Worm (Caenorhabditis elegans) whole organism, L2 larva: ENCODE data around the gene nhr-122.
A peak's percentile ranks its signal among the peaks of the same experiment; 100 is the strongest.

ENCODE experiments used
- C34F6.9 ChIP-seq: fragments of 150-350 bp; optimal IDR thresholded peaks from 2 replicates; lab custom pipeline; 2014; ENCODE audit warnings: missing biosample characterization, missing genetic modification characterization
- F13H6.1 ChIP-seq: sonication (generic microtip); optimal IDR thresholded peaks from 2 replicates; lab custom pipeline; 2016; ENCODE audit warnings: missing genetic modification characterization, missing compliant biosample characterization
- Y55F3AM.14 ChIP-seq: fragments of 200-800 bp; sonication (Bioruptor generic); optimal IDR thresholded peaks from 2 replicates; lab custom pipeline; 2018; ENCODE audit warnings: mild to moderate bottlenecking, missing genetic modification characterization, missing compliant biosample characterization
- ZK546.5 ChIP-seq: sonication (generic microtip); optimal IDR thresholded peaks from 2 replicates; lab custom pipeline; 2017; ENCODE audit warnings: missing biosample characterization, missing genetic modification characterization
- blmp-1 ChIP-seq: sonication (generic microtip); optimal IDR thresholded peaks from 2 replicates; lab custom pipeline; 2017; ENCODE audit warnings: missing genetic modification characterization, mild to moderate bottlenecking, missing compliant biosample characterization, antibody characterized with exemption, moderate library complexity; ENCODE audit not compliant: insufficient read depth
- ceh-16 ChIP-seq: fragments of 150-350 bp; optimal IDR thresholded peaks from 2 replicates; lab custom pipeline; 2014; ENCODE audit warnings: missing biosample characterization, missing genetic modification characterization
- ceh-82 ChIP-seq: fragments of 150-350 bp; optimal IDR thresholded peaks from 2 replicates; lab custom pipeline; 2014; ENCODE audit warnings: missing biosample characterization, missing genetic modification characterization
- dmd-4 ChIP-seq: sonication (generic microtip); optimal IDR thresholded peaks from 2 replicates; lab custom pipeline; 2017; ENCODE audit warnings: missing biosample characterization, missing genetic modification characterization
- elt-1 ChIP-seq: fragments of 150-350 bp; optimal IDR thresholded peaks from 2 replicates; lab custom pipeline; 2014; ENCODE audit warnings: missing biosample characterization, missing genetic modification characterization
- fos-1 ChIP-seq: fragments of 150-350 bp; optimal IDR thresholded peaks from 2 replicates; lab custom pipeline; 2014; ENCODE audit warnings: missing biosample characterization, missing genetic modification characterization
- lin-13 ChIP-seq: fragments of 150-350 bp; optimal IDR thresholded peaks from 2 replicates; lab custom pipeline; 2014; ENCODE audit warnings: missing biosample characterization, missing genetic modification reagents, missing genetic modification characterization
- lin-39 ChIP-seq: fragments of 150-350 bp; optimal IDR thresholded peaks from 2 replicates; lab custom pipeline; 2014; ENCODE audit warnings: missing biosample characterization, missing genetic modification reagents, missing genetic modification characterization
- mbf-1 ChIP-seq: sonication (generic microtip); optimal IDR thresholded peaks from 2 replicates; lab custom pipeline; 2017; ENCODE audit warnings: missing biosample characterization, missing genetic modification characterization
- nhr-10 ChIP-seq: sonication (generic microtip); optimal IDR thresholded peaks from 2 replicates; lab custom pipeline; 2017; ENCODE audit warnings: missing biosample characterization, missing genetic modification characterization
- nhr-11 ChIP-seq: fragments of 150-350 bp; optimal IDR thresholded peaks from 2 replicates; lab custom pipeline; 2014; ENCODE audit warnings: missing biosample characterization, missing genetic modification characterization
- nhr-12 ChIP-seq: fragments of 150-350 bp; optimal IDR thresholded peaks from 2 replicates; lab custom pipeline; 2014; ENCODE audit warnings: missing biosample characterization, missing genetic modification characterization
- nhr-23 ChIP-seq: fragments of 150-350 bp; optimal IDR thresholded peaks from 2 replicates; lab custom pipeline; 2014; ENCODE audit warnings: missing biosample characterization, missing genetic modification reagents, missing genetic modification characterization
- nhr-237 ChIP-seq: fragments of 150-350 bp; optimal IDR thresholded peaks from 2 replicates; lab custom pipeline; 2014; ENCODE audit warnings: missing biosample characterization, missing genetic modification characterization
- nhr-25 ChIP-seq: fragments of 150-350 bp; sonication (generic microtip); optimal IDR thresholded peaks from 3 replicates; lab custom pipeline; 2014; ENCODE audit warnings: missing biosample characterization, missing genetic modification characterization
- sem-4 ChIP-seq: fragments of 150-350 bp; optimal IDR thresholded peaks from 2 replicates; lab custom pipeline; 2014; ENCODE audit warnings: missing biosample characterization, missing genetic modification reagents, missing genetic modification characterization
- sma-3 ChIP-seq: sonication (generic microtip); optimal IDR thresholded peaks from 2 replicates; lab custom pipeline; 2016; ENCODE audit warnings: missing genetic modification reagents, missing genetic modification characterization, missing compliant biosample characterization
- sma-9 ChIP-seq, 2 experiments: fragments of 150-350 bp in 1 of 2; sonication (generic microtip) in 1 of 2; optimal IDR thresholded peaks; 2 replicates each; lab custom pipeline; 2014 to 2016; ENCODE audit warnings: missing genetic modification characterization in 2 of 2, mild to moderate bottlenecking in 1 of 2, missing biosample characterization in 1 of 2, missing compliant biosample characterization in 1 of 2, missing genetic modification reagents in 1 of 2, moderate library complexity in 1 of 2
- snpc-4 ChIP-seq: fragments of 150-350 bp; optimal IDR thresholded peaks from 2 replicates; lab custom pipeline; 2014; ENCODE audit warnings: missing biosample characterization, missing genetic modification characterization
- unc-62 ChIP-seq: fragments of 150-350 bp; optimal IDR thresholded peaks from 2 replicates; lab custom pipeline; 2014; ENCODE audit warnings: missing biosample characterization, missing genetic modification reagents, missing genetic modification characterization
- ztf-11 ChIP-seq: sonication (generic microtip); optimal IDR thresholded peaks from 2 replicates; lab custom pipeline; 2017; ENCODE audit warnings: missing biosample characterization, missing genetic modification characterization
- ztf-4 ChIP-seq: fragments of 150-350 bp; optimal IDR thresholded peaks from 2 replicates; lab custom pipeline; 2014; ENCODE audit warnings: missing biosample characterization, missing genetic modification characterization

Gene nhr-122

DNA sequence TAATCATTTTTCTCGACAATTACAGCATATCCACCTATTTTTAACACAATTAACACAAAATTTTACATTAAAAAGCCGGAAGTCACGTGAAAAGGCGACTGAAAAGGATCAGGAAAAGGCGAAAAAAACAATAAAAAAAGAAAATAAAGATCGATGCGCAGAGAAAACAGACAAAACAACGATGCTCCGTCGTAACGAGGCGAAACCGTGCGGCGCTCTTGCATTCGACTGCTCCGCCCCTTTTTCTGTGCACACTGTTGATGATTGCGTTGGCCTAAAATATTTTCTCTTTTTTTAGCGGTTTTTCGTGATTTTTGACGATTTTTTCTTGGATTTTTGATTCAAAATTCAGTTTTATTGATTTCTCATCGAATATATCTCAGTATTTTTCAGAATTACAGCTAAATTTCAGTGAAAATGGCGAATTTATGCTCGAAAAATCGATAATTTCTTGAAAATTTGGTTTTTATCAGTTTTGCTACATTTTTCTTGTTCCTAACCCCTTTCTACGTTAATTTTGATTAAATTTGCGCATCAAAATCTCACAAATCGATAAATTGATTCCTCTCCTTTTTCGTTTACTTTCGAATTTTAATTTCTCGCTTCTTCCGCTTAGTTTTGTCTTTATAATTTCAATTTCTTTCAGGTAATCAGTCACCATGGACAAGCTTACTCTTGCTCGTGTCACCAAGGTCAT lies 45.5 kb downstream of the nhr-122 start, which contains the start of gene rps-28 (continued):
- TF ChIP-seq nhr-25 (tag; lab: Kevin White, UChicago) (peak; percentile 97), lin-39 (tag; lab: Kevin White, UChicago) (peak; percentile 45), nhr-23 (tag; lab: Kevin White, UChicago) (no peak), nhr-11 (tag; lab: Kevin White, UChicago) (peak; percentile 58), ceh-16 (tag; lab: Kevin White, UChicago) (peak; percentile 77), ZK546.5 (tag; lab: Kevin White, UChicago) (peak; percentile 79), ztf-11 (tag; lab: Kevin White, UChicago) (peak; percentile 57), lin-13 (GFP tag; lab: Kevin White, UChicago) (peak; percentile 98), blmp-1 (tag; lab: Kevin White, UChicago) (peak; percentile 88)

DNA sequence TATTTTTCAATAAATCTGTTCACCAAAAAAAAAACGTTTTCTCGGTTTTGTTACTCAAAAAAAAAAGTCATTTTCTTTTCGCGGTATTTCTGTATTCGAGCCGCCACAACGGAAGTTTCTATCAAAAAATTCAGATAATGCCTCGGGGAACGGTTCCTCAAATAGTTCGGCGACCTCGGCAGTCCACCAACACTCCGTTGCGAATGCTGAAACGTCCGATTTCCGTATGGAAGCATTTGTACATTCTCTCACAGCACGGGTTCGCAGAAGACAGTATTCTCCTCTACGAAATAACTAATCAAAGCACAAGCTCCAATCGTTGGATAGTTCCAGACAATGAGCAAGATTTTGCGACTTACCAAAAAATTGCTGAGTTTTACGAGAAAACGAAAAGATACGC lies 46.3 kb downstream of the nhr-122 start, which contains the start of gene Y41D4B.4:
Gene Y41D4B.4, plus strand, starts transcription at position 133 of the 400 bp plus-strand sequence.
- no peak for TF ChIP-seq lin-13 (GFP tag; lab: Kevin White, UChicago)
- TF ChIP-seq sem-4 (tag; lab: Kevin White, UChicago) = no peak
- no peak for TF ChIP-seq C34F6.9
- TF ChIP-seq, all 48 proteins: peak for 0

ce11 chrIV:1660735-1661134 lies 47.0 kb downstream of the nhr-122 start:
- TF ChIP-seq nhr-237 (tag; lab: Kevin White, UChicago) = no peak
- no peak for TF ChIP-seq lin-39 (tag; lab: Kevin White, UChicago)
- no peak for TF ChIP-seq ztf-4 (tag; lab: Kevin White, UChicago)
- TF ChIP-seq lin-13 (GFP tag; lab: Kevin White, UChicago) = no peak
- no peak for TF ChIP-seq snpc-4
- no peak for TF ChIP-seq nhr-11 (tag; lab: Kevin White, UChicago)
- TF ChIP-seq sem-4 (tag; lab: Kevin White, UChicago) = no peak
- TF ChIP-seq Y55F3AM.14 (GFP tag; lab: Kevin White, UChicago) = no peak
- TF ChIP-seq mbf-1 (tag; lab: Kevin White, UChicago) = no peak
- TF ChIP-seq ztf-11 (tag; lab: Kevin White, UChicago) = no peak
- TF ChIP-seq unc-62 (GFP tag; lab: Kevin White, UChicago) = no peak
- no peak for TF ChIP-seq sma-3 (GFP tag; lab: Kevin White, UChicago)
- no peak for TF ChIP-seq fos-1
- TF ChIP-seq ceh-82 (tag; lab: Kevin White, UChicago) = no peak
- no peak for TF ChIP-seq dmd-4 (tag; lab: Kevin White, UChicago)
- TF ChIP-seq F13H6.1 (tag; lab: Kevin White, UChicago) = no peak
- TF ChIP-seq blmp-1 (tag; lab: Kevin White, UChicago) = no peak
- no peak for TF ChIP-seq sma-9 (GFP tag; optimal IDR thresholded peaks at IDR 0.05; lab: Kevin White, UChicago)
- no peak for TF ChIP-seq sma-9 (tag; optimal IDR thresholded peaks at IDR 0.05; lab: Kevin White, UChicago)
- TF ChIP-seq ceh-16 (tag; lab: Kevin White, UChicago) = no peak
- no peak for TF ChIP-seq C34F6.9

ce11 chrIV:1662872-1663271 lies 49.2 kb downstream of the nhr-122 start:
- TF ChIP-seq nhr-10 (tag; lab: Kevin White, UChicago) (no peak), nhr-12 (tag; lab: Kevin White, UChicago) (no peak), elt-1 (tag; lab: Kevin White, UChicago) (no peak)
